Fruit fly (Drosophila melanogaster) whole organism, pupa: Measurements from ENCODE around the gene MAPk-Ak2.

Source experiments
- CG10348 ChIP-seq: fragments of 200-800 bp; sonication (Bioruptor generic); IDR thresholded peaks from 2 replicates; pipeline ENCODE4 v1.3.6; 2022; ENCODE audit warnings: missing biosample characterization, missing genetic modification characterization
- CG12605 ChIP-seq: fragments of 200-800 bp; sonication (Bioruptor generic); IDR thresholded peaks from 2 replicates; pipeline ENCODE4 v1.3.6; 2022; ENCODE audit warnings: missing biosample characterization, missing genetic modification characterization
- CG13204 ChIP-seq: fragments of 200-800 bp; sonication (Bioruptor generic); optimal IDR thresholded peaks from 2 replicates; lab custom pipeline; 2018; ENCODE audit warnings: missing biosample characterization, mild to moderate bottlenecking, missing genetic modification characterization, moderate library complexity
- CG14655 ChIP-seq: fragments of 200-800 bp; sonication (Bioruptor generic); optimal IDR thresholded peaks from 3 replicates; lab custom pipeline; 2017; ENCODE audit warnings: mild to moderate bottlenecking, missing biosample characterization, missing genetic modification reagents, missing genetic modification characterization
- CG15710 ChIP-seq: fragments of 200-800 bp; sonication (Bioruptor generic); optimal IDR thresholded peaks from 2 replicates; lab custom pipeline; 2018; ENCODE audit warnings: missing biosample characterization, mild to moderate bottlenecking, missing genetic modification characterization, moderate library complexity
- CG17806 ChIP-seq: fragments of 200-800 bp; sonication (Bioruptor generic); optimal IDR thresholded peaks from 2 replicates; lab custom pipeline; 2018; ENCODE audit warnings: missing biosample characterization, mild to moderate bottlenecking, missing genetic modification characterization, moderate library complexity
- CG32121 ChIP-seq: fragments of 200-800 bp; sonication (Bioruptor generic); IDR thresholded peaks from 2 replicates; pipeline ENCODE4 v1.3.6; 2022; ENCODE audit warnings: missing biosample characterization, missing genetic modification characterization
- CG34367 ChIP-seq: fragments of 200-800 bp; sonication (Bioruptor generic); optimal IDR thresholded peaks from 2 replicates; lab custom pipeline; 2018; ENCODE audit warnings: missing biosample characterization, mild to moderate bottlenecking, missing genetic modification characterization
- CG4496 ChIP-seq: fragments of 200-800 bp; sonication (Bioruptor generic); IDR thresholded peaks from 3 replicates; pipeline ENCODE4 v1.3.6; 2022; ENCODE audit warnings: missing biosample characterization, missing genetic modification characterization
- CG8159 ChIP-seq: fragments of 200-800 bp; sonication (Bioruptor generic); optimal IDR thresholded peaks from 3 replicates; lab custom pipeline; 2018; ENCODE audit warnings: missing biosample characterization, mild to moderate bottlenecking, missing genetic modification characterization, moderate library complexity
- CG8301 ChIP-seq: fragments of 200-800 bp; sonication (Bioruptor generic); optimal IDR thresholded peaks from 2 replicates; lab custom pipeline; 2018; ENCODE audit warnings: missing biosample characterization, mild to moderate bottlenecking, missing genetic modification characterization
- CG9948 ChIP-seq: fragments of 200-800 bp; sonication (Bioruptor generic); optimal IDR thresholded peaks from 2 replicates; lab custom pipeline; 2018; ENCODE audit warnings: missing biosample characterization, mild to moderate bottlenecking, missing genetic modification characterization, moderate library complexity
- D1 ChIP-seq: fragments of 200-800 bp; sonication (Bioruptor generic); optimal IDR thresholded peaks from 2 replicates; lab custom pipeline; 2018; ENCODE audit warnings: missing biosample characterization, mild to moderate bottlenecking, missing genetic modification characterization, moderate library complexity
- EcR ChIP-seq: fragments of 200-800 bp; sonication (Bioruptor generic); optimal IDR thresholded peaks from 3 replicates; lab custom pipeline; 2019; ENCODE audit warnings: missing biosample characterization, missing genetic modification characterization, mild to moderate bottlenecking, moderate library complexity, missing genetic modification reagents
- Ets98B ChIP-seq: fragments of 200-800 bp; sonication (Bioruptor generic); IDR thresholded peaks from 2 replicates; pipeline ENCODE4 v1.3.6; 2022; ENCODE audit warnings: missing biosample characterization, missing genetic modification characterization
- Pif1A ChIP-seq: fragments of 200-800 bp; sonication (Bioruptor generic); optimal IDR thresholded peaks from 3 replicates; lab custom pipeline; 2016; ENCODE audit warnings: missing biosample characterization, missing genetic modification characterization
- Pif1B ChIP-seq: fragments of 200-800 bp; sonication (Bioruptor generic); optimal IDR thresholded peaks from 3 replicates; lab custom pipeline; 2016; ENCODE audit warnings: missing biosample characterization, missing genetic modification characterization
- Snoo ChIP-seq: fragments of 200-800 bp; sonication (Bioruptor generic); optimal IDR thresholded peaks from 3 replicates; lab custom pipeline; 2017; ENCODE audit warnings: missing biosample characterization, mild to moderate bottlenecking, missing genetic modification characterization, inconsistent platforms
- fd96Ca ChIP-seq: fragments of 200-800 bp; sonication (Bioruptor generic); IDR thresholded peaks from 3 replicates; pipeline ENCODE4 v1.3.6; 2022; ENCODE audit warnings: missing biosample characterization, missing genetic modification characterization
- gl ChIP-seq: fragments of 200-800 bp; sonication (Bioruptor generic); optimal IDR thresholded peaks from 2 replicates; lab custom pipeline; 2018; ENCODE audit warnings: missing biosample characterization, mild to moderate bottlenecking, missing genetic modification characterization
- rn ChIP-seq: fragments of 200-800 bp; sonication (Bioruptor generic); IDR thresholded peaks from 2 replicates; pipeline ENCODE4 v1.3.6; 2022; ENCODE audit warnings: missing biosample characterization, missing genetic modification characterization

Gene MAPk-Ak2

dm6 chrX:5764001-5764892 is at the start of gene MAPk-Ak2, which contains the start of gene CG42699:
MAPk-Ak2 (minus strand) TSS chrX:5764203.
CG42699 (plus strand) TSS chrX:5764553.
- TF ChIP-seq CG4496 (GFP tag; lab: Robert Waterston, UW) = no peak
- no peak for TF ChIP-seq CG14655
- TF ChIP-seq CG10348 = no peak
- TF ChIP-seq Pif1B (GFP tag; lab: Kevin White, UChicago) = peak; percentile 8
- TF ChIP-seq gl (tag; lab: Kevin White, UChicago) = peak; percentile 65
- peak; percentile 34 for TF ChIP-seq Ets98B (GFP tag; lab: Robert Waterston, UW)
- no peak for TF ChIP-seq D1 (tag; lab: Kevin White, UChicago)
- TF ChIP-seq CG13204 = peak; percentile 24
- 0 out of 2 replicates have a peak, but pooled peaks have one; percentile 9 for TF ChIP-seq CG32121 (GFP tag; lab: Robert Waterston, UW)
- TF ChIP-seq CG12605 (GFP tag; lab: Robert Waterston, UW) = 0 out of 2 replicates have a peak, but pooled peaks have one; percentile 28
- TF ChIP-seq CG34367 (tag; lab: Kevin White, UChicago) = peak; percentile 45
- TF ChIP-seq CG8159 (tag; lab: Kevin White, UChicago) = peak; percentile 29
- peak; percentile 6 for TF ChIP-seq CG8301
- peak; percentile 17 for TF ChIP-seq Snoo
- no peak for TF ChIP-seq CG9948 (tag; lab: Kevin White, UChicago)
- TF ChIP-seq fd96Ca (GFP tag; lab: Robert Waterston, UW) = no peak; the same call in 2 of the 3 replicates
- peak; percentile 31 for TF ChIP-seq CG15710 (tag; lab: Kevin White, UChicago)
- TF ChIP-seq rn (GFP tag; lab: Robert Waterston, UW) = no peak
- TF ChIP-seq Pif1A (GFP tag; lab: Kevin White, UChicago) = peak; percentile 77
- peak; percentile 42 for TF ChIP-seq EcR (GFP tag; lab: Kevin White, UChicago)
- TF ChIP-seq CG17806 (tag; lab: Kevin White, UChicago) = peak; percentile 18

- TF ChIP-seq CG9948 (tag; lab: Kevin White, UChicago) (no peak), CG4496 (GFP tag; lab: Robert Waterston, UW) (no peak), gl (tag; lab: Kevin White, UChicago) (no peak), D1 (tag; lab: Kevin White, UChicago) (no peak), CG17806 (tag; lab: Kevin White, UChicago) (no peak), CG13204 (no peak), Snoo (no peak), CG10348 (no peak), Pif1B (GFP tag; lab: Kevin White, UChicago) (no peak), CG14655 (no peak), CG12605 (GFP tag; lab: Robert Waterston, UW) (no peak), Pif1A (GFP tag; lab: Kevin White, UChicago) (no peak), CG32121 (GFP tag; lab: Robert Waterston, UW) (no peak), EcR (GFP tag; lab: Kevin White, UChicago) (no peak), Ets98B (GFP tag; lab: Robert Waterston, UW) (no peak), CG15710 (tag; lab: Kevin White, UChicago) (no peak), fd96Ca (GFP tag; lab: Robert Waterston, UW) (no peak), CG8159 (tag; lab: Kevin White, UChicago) (no peak), rn (GFP tag; lab: Robert Waterston, UW) (no peak)
These were observed 48.9 kb upstream of the MAPk-Ak2 start, which contains the start of gene CG44329 for dm6 chrX:5812877-5813276. CG44329 (minus strand) TSS chrX:5812977.

dm6 chrX:5808654-5809053 is 44.7 kb upstream of the MAPk-Ak2 start, which contains the start of gene Prosbeta2R1:
Prosbeta2R1 (plus strand) TSS chrX:5808954.
- TF ChIP-seq Pif1B (GFP tag; lab: Kevin White, UChicago) (no peak), CG10348 (no peak), CG8301 (no peak), CG17806 (tag; lab: Kevin White, UChicago) (no peak), CG13204 (no peak)

- no peak for TF ChIP-seq CG4496 (GFP tag; lab: Robert Waterston, UW)
- no peak for TF ChIP-seq CG32121 (GFP tag; lab: Robert Waterston, UW)
- no peak for TF ChIP-seq Ets98B (GFP tag; lab: Robert Waterston, UW)
- TF ChIP-seq Pif1B (GFP tag; lab: Kevin White, UChicago) = no peak
- no peak for TF ChIP-seq CG15710 (tag; lab: Kevin White, UChicago)
- no peak for TF ChIP-seq CG34367 (tag; lab: Kevin White, UChicago)
- no peak for TF ChIP-seq fd96Ca (GFP tag; lab: Robert Waterston, UW)
- no peak for TF ChIP-seq CG8301
- no peak for TF ChIP-seq CG9948 (tag; lab: Kevin White, UChicago)
- TF ChIP-seq EcR (GFP tag; lab: Kevin White, UChicago) = no peak
- TF ChIP-seq CG13204 = no peak
- TF ChIP-seq D1 (tag; lab: Kevin White, UChicago) = no peak
- TF ChIP-seq Pif1A (GFP tag; lab: Kevin White, UChicago) = no peak
These were observed 40.4 kb upstream of the MAPk-Ak2 start, which contains the start of gene Cpr5C for dm6 chrX:5804377-5804776. Cpr5C (plus strand) TSS chrX:5804677.

- TF ChIP-seq CG9948 (tag; lab: Kevin White, UChicago) (no peak), CG12605 (GFP tag; lab: Robert Waterston, UW) (no peak), CG4496 (GFP tag; lab: Robert Waterston, UW) (peak; percentile 21; the same call in 1 of the 3 replicates), EcR (GFP tag; lab: Kevin White, UChicago) (no peak), CG8301 (no peak), CG32121 (GFP tag; lab: Robert Waterston, UW) (no peak)
These were observed 36.6 kb upstream of the MAPk-Ak2 start for dm6 chrX:5800634-5801033.
